Fruit fly (Drosophila melanogaster): ENCODE data around the gene CG15528.
A peak's percentile ranks its signal among the peaks of the same experiment; 100 is the strongest.

CG15528 gene

dm6 chr3R:30043139-30043744 lies 8.7 kb downstream of the CG15528 start, which contains the start of gene Sry-delta:
Gene Sry-delta, plus strand, starts transcription at chr3R:30043341.
- peak; percentile 68 for TF ChIP-seq CG17801 (GFP tag; optimal IDR thresholded peaks at IDR 0.05; ENCODE audit: partially characterized antibody)

DNA sequence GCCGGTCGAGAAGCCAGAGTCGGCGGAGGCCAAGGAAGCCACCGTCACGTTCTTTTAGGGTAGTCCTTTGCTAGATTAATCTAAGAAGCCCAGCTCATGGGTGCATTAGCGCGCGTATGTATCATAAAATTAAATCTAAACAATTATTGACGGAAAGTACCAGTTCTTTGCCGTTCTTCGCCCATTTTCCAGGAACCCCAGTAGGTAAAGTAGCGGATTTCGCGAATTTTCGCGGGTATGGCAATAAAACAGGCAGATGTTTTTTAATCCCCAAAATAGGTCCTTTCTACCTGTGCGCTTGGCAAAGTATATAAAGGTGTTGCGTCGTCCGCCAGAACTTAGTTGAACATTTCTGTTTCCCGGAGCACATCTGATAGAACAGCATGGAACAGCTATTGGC lies 11.0 kb downstream of the CG15528 start:
- TF ChIP-seq CG17801 (GFP tag; optimal IDR thresholded peaks at IDR 0.05; ENCODE audit: partially characterized antibody) = no peak

DNA sequence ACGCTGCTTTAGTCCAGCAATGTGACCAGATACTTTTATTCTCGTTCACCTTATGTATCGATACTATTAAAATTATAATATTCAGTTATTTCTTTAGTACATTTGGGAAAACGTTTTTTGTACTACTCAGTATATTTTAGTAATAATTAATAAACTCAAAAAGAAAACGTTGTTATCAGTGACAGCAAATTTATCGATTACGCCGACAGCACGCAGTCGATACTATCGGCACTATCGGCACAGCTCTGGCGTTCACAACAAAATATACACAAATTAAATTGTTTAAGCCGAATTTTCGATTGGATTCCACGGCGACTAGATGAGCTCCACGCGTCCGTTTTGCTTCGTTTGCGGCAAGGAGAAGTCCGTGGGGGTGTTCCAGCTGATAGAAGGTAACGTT lies 12.4 kb downstream of the CG15528 start, which contains the start of the genes janA, Sry-alpha and Sry-beta:
janA (minus strand) TSS at position 40 of the 400 bp plus-strand sequence.
Sry-alpha (plus strand) TSS at position 226 of the 400 bp plus-strand sequence.
Sry-beta (plus strand) TSS at position 226 of the 400 bp plus-strand sequence.
- no peak for TF ChIP-seq CG17801 (GFP tag; optimal IDR thresholded peaks at IDR 0.05; ENCODE audit: partially characterized antibody)

- no peak for TF ChIP-seq CG17801 (GFP tag; optimal IDR thresholded peaks at IDR 0.05; ENCODE audit: partially characterized antibody)
Measured at dm6 chr3R:30038628-30039027, 13.3 kb downstream of the CG15528 start, which contains the start of gene janB. Gene janB, minus strand, starts transcription at chr3R:30038728.

dm6 chr3R:30037630-30038029 lies 14.3 kb downstream of the CG15528 start, which contains the start of gene ocn:
Gene ocn, minus strand, starts transcription at chr3R:30037730.
- no peak for TF ChIP-seq CG17801 (GFP tag; optimal IDR thresholded peaks at IDR 0.05; ENCODE audit: partially characterized antibody)

dm6 chr3R:30036609-30037008 lies 15.3 kb downstream of the CG15528 start, which contains the start of gene ZIPIC:
Gene ZIPIC, minus strand, starts transcription at chr3R:30036870.
- TF ChIP-seq CG17801 (GFP tag; optimal IDR thresholded peaks at IDR 0.05; ENCODE audit: partially characterized antibody) = no peak

DNA sequence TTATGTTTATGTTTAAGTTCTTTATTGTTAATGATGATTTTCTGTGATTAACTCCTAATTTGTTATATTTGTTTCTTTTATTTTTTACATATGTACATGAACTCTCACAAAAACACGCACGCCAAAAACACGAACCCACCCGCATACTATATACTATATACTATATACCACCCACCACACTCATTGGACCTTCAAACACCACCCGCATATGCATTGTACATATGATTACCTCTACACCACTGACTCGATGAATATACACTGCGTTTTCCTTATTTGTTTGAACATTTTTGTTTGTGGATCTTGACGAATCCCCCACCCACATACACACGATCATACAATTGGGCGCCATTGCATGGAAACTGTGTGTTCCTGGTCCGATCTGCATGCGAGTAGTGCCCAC lies 19.6 kb downstream of the CG15528 start:
- TF ChIP-seq CG17801 (GFP tag; optimal IDR thresholded peaks at IDR 0.05; ENCODE audit: partially characterized antibody) = no peak

dm6 chr3R:30030061-30030460 lies 21.9 kb downstream of the CG15528 start:
- TF ChIP-seq CG17801 (GFP tag; optimal IDR thresholded peaks at IDR 0.05; ENCODE audit: partially characterized antibody) = no peak

DNA sequence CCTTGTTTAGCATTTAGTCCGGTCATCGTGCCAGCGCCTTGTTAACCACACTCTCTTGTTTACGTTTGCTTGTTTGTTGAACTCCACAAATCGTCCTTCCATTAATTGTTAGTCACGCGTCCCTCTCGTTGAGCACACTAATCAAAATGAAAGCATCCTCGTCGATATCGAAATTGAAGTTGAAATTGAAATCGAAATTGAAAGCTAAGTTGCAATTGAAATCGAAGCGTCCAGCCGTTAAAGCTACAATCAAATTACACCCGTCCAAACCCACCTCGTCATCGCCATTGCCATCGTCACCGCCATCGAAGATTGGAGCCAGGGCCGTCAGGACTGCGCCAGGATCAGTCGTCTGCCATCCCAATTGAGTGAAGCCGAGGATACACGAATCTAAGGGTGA lies 28.5 kb downstream of the CG15528 start:
- TF ChIP-seq CG17801 (GFP tag; optimal IDR thresholded peaks at IDR 0.05; ENCODE audit: partially characterized antibody) = no peak

dm6 chr3R:30022452-30023028 lies 29.4 kb downstream of the CG15528 start, which contains the start of the genes RpS28a and Axn:
Gene RpS28a, minus strand, starts transcription at chr3R:30022648.
Gene Axn, plus strand, starts transcription at chr3R:30022842.
- TF ChIP-seq CG17801 (GFP tag; optimal IDR thresholded peaks at IDR 0.05; ENCODE audit: partially characterized antibody) = no peak

dm6 chr3R:30021559-30022451 lies 30.1 kb downstream of the CG15528 start, which contains the start of gene Mgat2:
Gene Mgat2, minus strand, starts transcription at chr3R:30022221.
- TF ChIP-seq CG17801 (GFP tag; optimal IDR thresholded peaks at IDR 0.05; ENCODE audit: partially characterized antibody) = peak; percentile 36

DNA sequence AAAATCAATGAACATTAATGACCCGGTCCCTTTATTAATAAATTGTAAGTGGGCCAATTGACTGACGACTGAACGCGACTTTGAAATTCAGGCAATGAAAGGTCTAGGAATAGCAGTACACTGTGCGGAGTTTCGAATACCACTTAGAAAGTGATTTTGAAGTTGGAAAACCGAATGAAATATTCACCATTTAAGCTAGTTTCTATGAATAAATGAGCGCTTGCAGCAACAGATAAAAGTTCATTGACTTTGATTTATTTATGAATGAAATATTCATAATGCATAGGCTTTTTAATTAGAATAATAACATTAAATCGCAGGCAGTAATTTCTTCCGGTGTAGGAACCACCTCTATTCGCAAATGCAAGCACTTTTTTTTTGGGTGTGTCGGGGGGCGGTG lies 30.9 kb downstream of the CG15528 start:
- no peak for TF ChIP-seq CG17801 (GFP tag; optimal IDR thresholded peaks at IDR 0.05; ENCODE audit: partially characterized antibody)

DNA sequence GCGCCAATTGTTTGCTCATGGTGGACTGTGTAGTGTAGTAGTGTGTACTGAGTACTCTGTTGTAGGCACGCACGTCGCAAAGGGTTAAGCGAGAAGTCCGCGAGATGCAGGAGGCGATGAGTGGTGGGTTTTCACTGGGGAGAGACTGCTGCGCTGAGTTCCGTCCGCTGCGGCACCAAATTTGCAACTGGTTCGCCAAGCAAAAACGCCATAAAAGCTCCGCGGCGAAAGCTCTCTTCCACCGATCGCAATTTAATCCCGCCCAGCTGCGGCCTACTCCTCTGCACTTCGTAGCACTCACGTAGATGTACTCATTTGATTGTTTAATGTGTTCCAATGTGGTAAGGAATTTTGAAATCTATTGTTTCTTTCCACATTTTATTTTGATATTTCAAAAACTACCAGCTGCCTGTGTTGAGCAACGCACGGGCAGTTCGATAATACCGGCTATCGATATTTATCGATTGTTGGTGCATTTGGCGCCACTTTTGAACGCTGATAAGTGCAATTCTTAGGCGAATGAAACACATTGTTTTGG lies 36.9 kb downstream of the CG15528 start, which contains the start of gene CG7920:
CG7920 (minus strand) TSS at position 308 of the 538 bp plus-strand sequence.
- TF ChIP-seq CG17801 (GFP tag; optimal IDR thresholded peaks at IDR 0.05; ENCODE audit: partially characterized antibody) = peak; percentile 60

- TF ChIP-seq CG17801 (GFP tag; optimal IDR thresholded peaks at IDR 0.05; ENCODE audit: partially characterized antibody) = no peak
Measured at dm6 chr3R:30014480-30014879, 37.4 kb downstream of the CG15528 start.

dm6 chr3R:30013909-30014308 lies 38.0 kb downstream of the CG15528 start:
- no peak for TF ChIP-seq CG17801 (GFP tag; optimal IDR thresholded peaks at IDR 0.05; ENCODE audit: partially characterized antibody)
